Fruit fly (Drosophila melanogaster): ENCODE results near the gene CG17122.

Gene CG17122

dm6 chr3L:20241987-20242982, 32.9 kb downstream of the CG17122 start (continued):
- TF ChIP-seq CG32006 (GFP tag; optimal IDR thresholded peaks at IDR 0.05) (peak; percentile 71), ss (GFP tag; optimal IDR thresholded peaks at IDR 0.05) (peak in 1 of 2 experiments; percentile 52), topi (GFP tag; optimal IDR thresholded peaks at IDR 0.05) (peak; percentile 54), CG8319 (GFP tag; optimal IDR thresholded peaks at IDR 0.05) (peak; percentile 4), dsx (GFP tag; optimal IDR thresholded peaks at IDR 0.05; ENCODE audit: poor library complexity, severe bottlenecking) (peak; percentile 41), CG11762 (GFP tag; optimal IDR thresholded peaks at IDR 0.05; ENCODE audit: insufficient read depth) (peak; percentile 9), achi (GFP tag; optimal IDR thresholded peaks at IDR 0.05) (peak; percentile 63), acj6 (GFP tag; optimal IDR thresholded peaks at IDR 0.05) (peak; percentile 60), vri (GFP tag; optimal IDR thresholded peaks at IDR 0.05) (peak; percentile 4), CG3919 (GFP tag; optimal IDR thresholded peaks at IDR 0.05) (peak; percentile 58), Lpt (GFP tag; optimal IDR thresholded peaks at IDR 0.05) (no peak), Sox15 (GFP tag; optimal IDR thresholded peaks at IDR 0.05) (peak; percentile 36), net (GFP tag; optimal IDR thresholded peaks at IDR 0.05) (peak; percentile 52), pdm3 (GFP tag; optimal IDR thresholded peaks at IDR 0.05) (peak; percentile 64), esn (GFP tag; optimal IDR thresholded peaks at IDR 0.05) (peak; percentile 69), CG8632 (GFP tag; optimal IDR thresholded peaks at IDR 0.05) (peak; percentile 67), dac (GFP tag; optimal IDR thresholded peaks at IDR 0.05) (no peak), CG6854 (GFP tag; optimal IDR thresholded peaks at IDR 0.05) (no peak), CG15336 (GFP tag; IDR thresholded peaks at IDR 0.05) (peak; percentile 47), CG7368 (GFP tag; optimal IDR thresholded peaks at IDR 0.05) (peak; percentile 22), OdsH (GFP tag; optimal IDR thresholded peaks at IDR 0.05) (peak; percentile 63), eg (GFP tag; IDR thresholded peaks at IDR 0.05) (peak; percentile 68), CG16779 (tag; optimal IDR thresholded peaks at IDR 0.05) (no peak), spab (GFP tag; optimal IDR thresholded peaks at IDR 0.05) (peak; percentile 16), CG9139 (GFP tag; optimal IDR thresholded peaks at IDR 0.05) (peak; percentile 20), Smox (GFP tag; optimal IDR thresholded peaks at IDR 0.05) (peak; percentile 52), Hr39 (GFP tag; optimal IDR thresholded peaks at IDR 0.05) (peak; percentile 33), CG34406 (GFP tag; optimal IDR thresholded peaks at IDR 0.05) (peak; percentile 67), CG10669 (GFP tag; optimal IDR thresholded peaks at IDR 0.05) (peak; percentile 45), CG6792 (GFP tag; optimal IDR thresholded peaks at IDR 0.05) (peak; percentile 26), salr (GFP tag; optimal IDR thresholded peaks at IDR 0.05) (peak in 1 of 2 experiments; percentile 48), CG6163 (GFP tag; IDR thresholded peaks at IDR 0.05) (peak; percentile 61), fd59A (GFP tag; optimal IDR thresholded peaks at IDR 0.05) (peak; percentile 7), CG11294 (GFP tag; IDR thresholded peaks at IDR 0.05) (peak; percentile 29; the same call in 1 of the 2 replicates), Ets96B (tag; optimal IDR thresholded peaks at IDR 0.05) (no peak)

- TF ChIP-seq fkh (GFP tag; optimal IDR thresholded peaks at IDR 0.05) (peak; percentile 89), CG10631 (GFP tag; optimal IDR thresholded peaks at IDR 0.05) (no peak)
Measured at dm6 chr3L:20241163-20241970, 33.8 kb downstream of the CG17122 start, which contains the start of the genes CG6951 and CG17233. TSS of gene CG6951 (plus strand) at chr3L:20241267. TSS of gene CG17233 (minus strand) at chr3L:20241903.
